Fruit fly (Drosophila melanogaster) whole organism, embryonic: ENCODE data around the gene Rpt5.

Experiments used
- Bgb ChIP-seq: fragments of 200-800 bp; sonication (Bioruptor generic); IDR thresholded peaks from 2 replicates; pipeline ENCODE4 v1.3.6; 2022; ENCODE audit warnings: missing biosample characterization, missing genetic modification characterization; ENCODE audit not compliant: partially characterized antibody
- CG11398 ChIP-seq: fragments of 200-800 bp; sonication (Bioruptor generic); optimal IDR thresholded peaks from 2 replicates; lab custom pipeline; 2016; ENCODE audit warnings: missing biosample characterization, missing genetic modification characterization
- CG12219 ChIP-seq: fragments of 200-800 bp; sonication (Bioruptor generic); optimal IDR thresholded peaks from 3 replicates; lab custom pipeline; 2018; ENCODE audit warnings: missing biosample characterization, mild to moderate bottlenecking, missing genetic modification characterization
- CG13624 ChIP-seq: fragments of 200-800 bp; sonication (Bioruptor generic); optimal IDR thresholded peaks from 2 replicates; lab custom pipeline; 2016; ENCODE audit warnings: missing biosample characterization, missing genetic modification characterization
- CG14860 ChIP-seq: fragments of 200-800 bp; sonication (Bioruptor generic); IDR thresholded peaks from 3 replicates; pipeline ENCODE4 v1.3.6; 2022; ENCODE audit warnings: missing biosample characterization, missing genetic modification characterization; ENCODE audit not compliant: partially characterized antibody
- CG17568 ChIP-seq: fragments of 200-800 bp; sonication (Bioruptor generic); optimal IDR thresholded peaks from 2 replicates; lab custom pipeline; 2018; ENCODE audit warnings: missing biosample characterization, mild to moderate bottlenecking, missing genetic modification characterization, moderate library complexity
- CG2712 ChIP-seq: fragments of 200-800 bp; optimal IDR thresholded peaks from 3 replicates; lab custom pipeline; 2019; ENCODE audit warnings: missing biosample characterization, mild to moderate bottlenecking, missing genetic modification characterization, moderate library complexity
- CG3065 ChIP-seq: fragments of 200-800 bp; sonication (Bioruptor generic); optimal IDR thresholded peaks from 2 replicates; lab custom pipeline; 2016; ENCODE audit warnings: missing biosample characterization, missing genetic modification characterization
- CG31441 ChIP-seq: fragments of 200-800 bp; sonication (Bioruptor generic); IDR thresholded peaks from 2 replicates; pipeline ENCODE4 v1.3.6; 2022; ENCODE audit warnings: missing biosample characterization, missing genetic modification characterization
- CG3838 ChIP-seq: fragments of 200-800 bp; sonication (Bioruptor generic); optimal IDR thresholded peaks from 3 replicates; lab custom pipeline; 2016; ENCODE audit warnings: missing biosample characterization, missing genetic modification characterization
- CG4404 ChIP-seq: fragments of 200-800 bp; sonication (Bioruptor generic); IDR thresholded peaks from 2 replicates; pipeline ENCODE4 v1.3.6; 2022; ENCODE audit warnings: missing biosample characterization, missing genetic modification characterization
- CG4617 ChIP-seq: fragments of 200-800 bp; sonication (Bioruptor generic); optimal IDR thresholded peaks from 3 replicates; lab custom pipeline; 2016; ENCODE audit warnings: missing biosample characterization, missing genetic modification characterization, borderline replicate concordance
- CG5953 ChIP-seq: fragments of 200-800 bp; sonication (Bioruptor generic); IDR thresholded peaks from 2 replicates; pipeline ENCODE4 v1.3.6; 2022; ENCODE audit warnings: missing biosample characterization, missing genetic modification characterization
- CG7745 ChIP-seq: fragments of 200-800 bp; sonication (Bioruptor generic); optimal IDR thresholded peaks from 2 replicates; lab custom pipeline; 2018; ENCODE audit warnings: missing biosample characterization, mild to moderate bottlenecking, missing genetic modification characterization, moderate library complexity
- CG7839 ChIP-seq: fragments of 200-800 bp; sonication (Bioruptor generic); optimal IDR thresholded peaks from 3 replicates; lab custom pipeline; 2018; ENCODE audit warnings: missing biosample characterization, mild to moderate bottlenecking, missing genetic modification characterization, moderate library complexity
- CG8924 ChIP-seq: fragments of 200-800 bp; optimal IDR thresholded peaks from 3 replicates; lab custom pipeline; 2019; ENCODE audit warnings: missing biosample characterization, mild to moderate bottlenecking, missing genetic modification characterization, moderate library complexity
- CG9932 ChIP-seq: fragments of 200-800 bp; sonication (Bioruptor generic); IDR thresholded peaks from 2 replicates; pipeline ENCODE4 v1.3.6; 2022; ENCODE audit warnings: missing biosample characterization, missing genetic modification characterization
- Dbx ChIP-seq: fragments of 200-800 bp; sonication (Bioruptor generic); IDR thresholded peaks from 3 replicates; pipeline ENCODE4 v1.3.6; 2022; ENCODE audit warnings: missing biosample characterization, missing genetic modification characterization
- Dip2 ChIP-seq: fragments of 200-800 bp; sonication (Bioruptor generic); IDR thresholded peaks from 2 replicates; pipeline ENCODE4 v1.3.6; 2022; ENCODE audit warnings: missing biosample characterization, missing genetic modification characterization
- ERR ChIP-seq: fragments of 200-800 bp; sonication (Bioruptor generic); optimal IDR thresholded peaks from 2 replicates; lab custom pipeline; 2016; ENCODE audit warnings: missing biosample characterization, missing genetic modification characterization
- Fer2 ChIP-seq: fragments of 200-800 bp; sonication (Bioruptor generic); optimal IDR thresholded peaks from 2 replicates; lab custom pipeline; 2018; ENCODE audit warnings: missing biosample characterization, mild to moderate bottlenecking, missing genetic modification characterization, moderate library complexity
- H15 ChIP-seq: fragments of 200-800 bp; sonication (Bioruptor generic); IDR thresholded peaks from 3 replicates; pipeline ENCODE4 v1.3.6; 2022; ENCODE audit warnings: missing biosample characterization, missing genetic modification characterization
- Hr78 ChIP-seq, 2 experiments: fragments of 200-800 bp in 1 of 2; fragments of >200 bp in 1 of 2; sonication (Bioruptor generic) in 1 of 2; optimal IDR thresholded peaks; 2 replicates each; lab custom pipeline; 2017 to 2019; ENCODE audit warnings: missing biosample characterization in 2 of 2, missing genetic modification characterization in 2 of 2, mild to moderate bottlenecking in 1 of 2, moderate library complexity in 1 of 2
- Meics ChIP-seq: fragments of 200-800 bp; sonication (Bioruptor generic); optimal IDR thresholded peaks from 2 replicates; lab custom pipeline; 2017; ENCODE audit warnings: missing biosample characterization, mild to moderate bottlenecking, missing genetic modification characterization
- NFAT ChIP-seq: fragments of 200-800 bp; sonication (Bioruptor generic); IDR thresholded peaks from 2 replicates; pipeline ENCODE4 v1.3.6; 2022; ENCODE audit warnings: missing biosample characterization, missing genetic modification characterization
- Nf-YB ChIP-seq: fragments of 200-800 bp; sonication (Bioruptor generic); optimal IDR thresholded peaks from 3 replicates; lab custom pipeline; 2019; ENCODE audit warnings: missing biosample characterization, mild to moderate bottlenecking, missing genetic modification characterization, moderate library complexity
- Side ChIP-seq: fragments of 200-800 bp; sonication (Bioruptor generic); optimal IDR thresholded peaks from 2 replicates; lab custom pipeline; 2016; ENCODE audit warnings: missing biosample characterization, missing genetic modification characterization
- Tbp ChIP-seq: fragments of >200 bp; optimal IDR thresholded peaks from 2 replicates; lab custom pipeline; 2018; ENCODE audit warnings: missing biosample characterization, missing genetic modification characterization
- al ChIP-seq: fragments of 200-800 bp; sonication (Bioruptor generic); IDR thresholded peaks from 2 replicates; pipeline ENCODE4 v1.3.6; 2022; ENCODE audit warnings: missing biosample characterization, missing genetic modification characterization
- amos ChIP-seq: fragments of 200-800 bp; sonication (Bioruptor generic); IDR thresholded peaks from 2 replicates; pipeline ENCODE4 v1.3.6; 2022; ENCODE audit warnings: missing biosample characterization, missing genetic modification characterization; ENCODE audit not compliant: partially characterized antibody
- bowl ChIP-seq: fragments of 200-800 bp; sonication (Bioruptor generic); IDR thresholded peaks from 2 replicates; pipeline ENCODE4 v1.3.6; 2022; ENCODE audit warnings: missing biosample characterization, missing genetic modification characterization
- chif ChIP-seq, 2 experiments: fragments of 200-800 bp; sonication (Bioruptor generic); optimal IDR thresholded peaks; 3 replicates each; lab custom pipeline; 2016; ENCODE audit warnings: missing biosample characterization in 2 of 2, missing genetic modification characterization in 2 of 2
- cwo ChIP-seq: fragments of 200-800 bp; sonication (Bioruptor generic); optimal IDR thresholded peaks from 3 replicates; lab custom pipeline; 2017; ENCODE audit warnings: missing biosample characterization, missing genetic modification characterization, mild to moderate bottlenecking, moderate library complexity, missing genetic modification reagents
- dati ChIP-seq: fragments of 200-800 bp; sonication (Bioruptor generic); IDR thresholded peaks from 2 replicates; pipeline ENCODE4 v1.3.6; 2022; ENCODE audit warnings: missing biosample characterization, missing genetic modification characterization
- emc ChIP-seq: fragments of 200-800 bp; sonication (Bioruptor generic); optimal IDR thresholded peaks from 2 replicates; lab custom pipeline; 2016; ENCODE audit warnings: missing biosample characterization, missing genetic modification characterization
- fd102C ChIP-seq: fragments of 200-800 bp; sonication (Bioruptor generic); optimal IDR thresholded peaks from 2 replicates; lab custom pipeline; 2018; ENCODE audit warnings: missing biosample characterization, mild to moderate bottlenecking, missing genetic modification characterization, moderate library complexity
- ftz-f1 ChIP-seq: fragments of 200-800 bp; sonication (Bioruptor generic); optimal IDR thresholded peaks from 2 replicates; lab custom pipeline; 2016; ENCODE audit warnings: missing biosample characterization, missing genetic modification characterization
- gcm ChIP-seq: fragments of 200-800 bp; sonication (Bioruptor generic); optimal IDR thresholded peaks from 2 replicates; lab custom pipeline; 2019; ENCODE audit warnings: missing biosample characterization, mild to moderate bottlenecking, missing genetic modification characterization, moderate library complexity
- grau ChIP-seq: fragments of 200-800 bp; optimal IDR thresholded peaks from 3 replicates; lab custom pipeline; 2019; ENCODE audit warnings: missing biosample characterization, mild to moderate bottlenecking, missing genetic modification characterization, moderate library complexity
- gro ChIP-seq: fragments of 200-800 bp; sonication (Bioruptor generic); optimal IDR thresholded peaks from 2 replicates; lab custom pipeline; 2016; ENCODE audit warnings: missing biosample characterization, missing genetic modification characterization
- h ChIP-seq: fragments of >200 bp; optimal IDR thresholded peaks from 2 replicates; lab custom pipeline; 2017
- lbe ChIP-seq: fragments of 200-800 bp; sonication (Bioruptor generic); optimal IDR thresholded peaks from 2 replicates; lab custom pipeline; 2016; ENCODE audit warnings: missing biosample characterization, mild to moderate bottlenecking, missing genetic modification characterization
- lilli ChIP-seq: fragments of 200-800 bp; sonication (Bioruptor generic); optimal IDR thresholded peaks from 3 replicates; lab custom pipeline; 2016; ENCODE audit warnings: missing biosample characterization, missing genetic modification characterization
- lmd ChIP-seq: fragments of 200-800 bp; sonication (Bioruptor generic); IDR thresholded peaks from 2 replicates; pipeline ENCODE4 v1.3.6; 2022; ENCODE audit warnings: missing biosample characterization, missing genetic modification characterization
- odd ChIP-seq: fragments of 200-800 bp; sonication (Bioruptor generic); optimal IDR thresholded peaks from 2 replicates; lab custom pipeline; 2017; ENCODE audit warnings: missing biosample characterization, mild to moderate bottlenecking, missing genetic modification characterization
- sc ChIP-seq, 3 experiments: fragments of >200 bp in 2 of 3; fragments of 200-800 bp in 1 of 3; sonication (Bioruptor generic) in 1 of 3; optimal IDR thresholded peaks; 2 replicates in 2 of 3; 3 replicates in 1 of 3; lab custom pipeline; 2017; ENCODE audit warnings: mild to moderate bottlenecking in 1 of 3, missing biosample characterization in 1 of 3, missing genetic modification characterization in 1 of 3, missing genetic modification reagents in 1 of 3
- sens ChIP-seq: fragments of 200-800 bp; sonication (Bioruptor generic); peaks from one replicate; lab custom pipeline; 2016; ENCODE audit warnings: missing biosample characterization, missing genetic modification characterization
- sima ChIP-seq: fragments of 200-800 bp; sonication (Bioruptor generic); optimal IDR thresholded peaks from 2 replicates; lab custom pipeline; 2016; ENCODE audit warnings: missing biosample characterization, missing genetic modification characterization
- tio ChIP-seq: fragments of 200-800 bp; sonication (Bioruptor generic); optimal IDR thresholded peaks from 2 replicates; lab custom pipeline; 2017; ENCODE audit warnings: missing biosample characterization, missing genetic modification characterization, inconsistent platforms
- yki ChIP-seq: fragments of >200 bp; optimal IDR thresholded peaks from 3 replicates; lab custom pipeline; 2018

Rpt5 gene

dm6 chr3R:23757912-23758607 lies 5.4 kb downstream of the Rpt5 start, which contains the start of the genes PTPMT1 and Hrd3 (continued):
- peak; percentile 80 for TF ChIP-seq dati (GFP tag; lab: Robert Waterston, UW)
- peak; percentile 97 to 98 for TF ChIP-seq chif (GFP tag; optimal IDR thresholded peaks at IDR 0.05; lab: Kevin White, UChicago)
- peak; percentile 97 for TF ChIP-seq gro (GFP tag; lab: Kevin White, UChicago)
- TF ChIP-seq ERR, result peak; percentile 83
- peak; percentile 96 for TF ChIP-seq Side (GFP tag; lab: Kevin White, UChicago)
- peak; percentile 97 for TF ChIP-seq CG9932 (GFP tag; lab: Robert Waterston, UW)
- peak; percentile 97 for TF ChIP-seq gcm (GFP tag; lab: Kevin White, UChicago)
- peak in 1 of 2 experiments; percentile 95 for TF ChIP-seq Hr78 (GFP tag; optimal IDR thresholded peaks at IDR 0.05; lab: Kevin White, UChicago)
- TF ChIP-seq sens (GFP tag; lab: Kevin White, UChicago), result peak; percentile 100
- TF ChIP-seq Meics (GFP tag; lab: Kevin White, UChicago), result peak; percentile 99
- TF ChIP-seq Dip2, result peak; percentile 70
- peak; percentile 96 for TF ChIP-seq CG3065 (GFP tag; lab: Kevin White, UChicago)
- peak; percentile 98 for TF ChIP-seq grau (tag; lab: Kevin White, UChicago)
- TF ChIP-seq CG8924, result peak; percentile 99
- peak; percentile 97 for TF ChIP-seq CG4404
- peak; percentile 91 for TF ChIP-seq sima (GFP tag; lab: Kevin White, UChicago)
- TF ChIP-seq lilli (GFP tag; lab: Kevin White, UChicago), result peak; percentile 99
- TF ChIP-seq yki (lab: Kevin White, UChicago), result no peak
- TF ChIP-seq CG31441 (GFP tag; lab: Robert Waterston, UW), result peak; percentile 99
- peak; percentile 95 for TF ChIP-seq lbe (GFP tag; lab: Kevin White, UChicago)
- TF ChIP-seq lmd (GFP tag; lab: Robert Waterston, UW), result peak; percentile 98
- TF ChIP-seq CG7839 (tag; lab: Kevin White, UChicago), result peak; percentile 99
- TF ChIP-seq cwo (GFP tag; lab: Kevin White, UChicago), result peak; percentile 97
- peak; percentile 92 for TF ChIP-seq H15
- TF ChIP-seq CG13624, result peak; percentile 98
- peak; percentile 89 for TF ChIP-seq Nf-YB (GFP tag; lab: Kevin White, UChicago)
- TF ChIP-seq CG2712 (tag; lab: Kevin White, UChicago), result peak; percentile 99
- peak; percentile 75; the same call in 1 of the 2 replicates for TF ChIP-seq bowl (GFP tag; lab: Robert Waterston, UW)
- TF ChIP-seq CG5953 (GFP tag; lab: Robert Waterston, UW), result peak; percentile 82
- TF ChIP-seq Fer2 (tag; lab: Kevin White, UChicago), result peak; percentile 97
- TF ChIP-seq ftz-f1 (GFP tag; lab: Kevin White, UChicago), result peak; percentile 84
- peak; percentile 27; the same call in 1 of the 2 replicates for TF ChIP-seq amos (GFP tag; lab: Robert Waterston, UW)
- no peak for TF ChIP-seq Tbp (GFP tag; lab: Kevin White, UChicago)
- peak; percentile 97 for TF ChIP-seq Dbx
- TF ChIP-seq CG4617 (GFP tag; lab: Kevin White, UChicago), result peak; percentile 98
- TF ChIP-seq Bgb (GFP tag; lab: Robert Waterston, UW), result no peak
- peak; percentile 99 for TF ChIP-seq odd (GFP tag; lab: Kevin White, UChicago)
- peak; percentile 73 for TF ChIP-seq fd102C
- TF ChIP-seq CG17568 (GFP tag; lab: Kevin White, UChicago), result no peak
- peak; percentile 99 for TF ChIP-seq tio (GFP tag; lab: Kevin White, UChicago)
- peak; percentile 93 for TF ChIP-seq CG11398 (GFP tag; lab: Kevin White, UChicago)
- TF ChIP-seq NFAT (GFP tag; lab: Robert Waterston, UW), result no peak; the same call in none of the 2 replicates
- no peak for TF ChIP-seq h (lab: Kevin White, UChicago)
- no peak for TF ChIP-seq sc (optimal IDR thresholded peaks at IDR 0.05; lab: Kevin White, UChicago)
- peak; percentile 99 for TF ChIP-seq sc (GFP tag; optimal IDR thresholded peaks at IDR 0.05; lab: Kevin White, UChicago)
- peak; percentile 94 for TF ChIP-seq CG12219 (GFP tag; lab: Kevin White, UChicago)
- peak; percentile 94 for TF ChIP-seq al
- TF ChIP-seq CG14860, result no peak
- TF ChIP-seq CG3838 (GFP tag; lab: Kevin White, UChicago), result peak; percentile 97
- no peak for TF ChIP-seq CG7745 (tag; lab: Kevin White, UChicago)
- peak; percentile 95 for TF ChIP-seq emc (GFP tag; lab: Kevin White, UChicago)
